Worm (Caenorhabditis elegans) whole organism, L4 larva: ENCODE measurements around the gene W03B1.5.
A peak's percentile ranks its signal among the peaks of the same experiment; 100 is the strongest.

Experiments
- R02D3.7 ChIP-seq: fragments of 150-350 bp; sonication (generic microtip); optimal IDR thresholded peaks from 3 replicates; lab custom pipeline; 2014; ENCODE audit warnings: missing biosample characterization, missing genetic modification characterization
- T20F7.1 ChIP-seq: fragments of 200-800 bp; sonication (Bioruptor generic); optimal IDR thresholded peaks from 2 replicates; lab custom pipeline; 2018; ENCODE audit warnings: mild to moderate bottlenecking, missing genetic modification characterization, missing compliant biosample characterization
- Y5F2A.4 ChIP-seq: fragments of 200-800 bp; sonication (Bioruptor generic); optimal IDR thresholded peaks from 2 replicates; lab custom pipeline; 2018; ENCODE audit warnings: mild to moderate bottlenecking, missing genetic modification characterization, missing compliant biosample characterization
- ZK546.5 ChIP-seq, 2 experiments: sonication (generic microtip); optimal IDR thresholded peaks; 2 replicates each; lab custom pipeline; 2017; ENCODE audit warnings: missing biosample characterization in 2 of 2, missing genetic modification characterization in 2 of 2
- ama-1 ChIP-seq: fragments of 150-350 bp; optimal IDR thresholded peaks from 2 replicates; lab custom pipeline; 2014; ENCODE audit warnings: inconsistent platforms, mixed read lengths
- arid-1 ChIP-seq: fragments of 200-800 bp; sonication (Bioruptor generic); conservative IDR thresholded peaks from 2 replicates; pipeline ENCODE4 v1.3.6; 2022; ENCODE audit warnings: missing genetic modification reagents, missing genetic modification characterization, missing compliant biosample characterization
- ceh-28 ChIP-seq: fragments of 150-350 bp; optimal IDR thresholded peaks from 2 replicates; lab custom pipeline; 2014; ENCODE audit warnings: missing biosample characterization, missing genetic modification reagents, missing genetic modification characterization
- ceh-32 ChIP-seq: sonication (generic microtip); optimal IDR thresholded peaks from 2 replicates; lab custom pipeline; 2016; ENCODE audit warnings: mild to moderate bottlenecking, missing genetic modification characterization, missing compliant biosample characterization; ENCODE audit not compliant: poor library complexity
- ceh-82 ChIP-seq: sonication (generic microtip); optimal IDR thresholded peaks from 2 replicates; lab custom pipeline; 2017; ENCODE audit warnings: missing biosample characterization, missing genetic modification characterization
- ctbp-1 ChIP-seq: fragments of 200-800 bp; sonication (Bioruptor generic); IDR thresholded peaks from 2 replicates; pipeline ENCODE4 v1.3.6; 2022; ENCODE audit warnings: missing genetic modification reagents, missing genetic modification characterization, missing compliant biosample characterization
- daf-12 ChIP-seq: fragments of 150-350 bp; optimal IDR thresholded peaks from 2 replicates; lab custom pipeline; 2014; ENCODE audit warnings: missing biosample characterization, missing genetic modification reagents, missing genetic modification characterization
- daf-16 ChIP-seq, 3 experiments: sonication (generic microtip); optimal IDR thresholded peaks; 2 replicates each; lab custom pipeline; 2016 to 2017; ENCODE audit warnings: missing genetic modification characterization in 3 of 3, missing genetic modification reagents in 3 of 3, mild to moderate bottlenecking in 2 of 3, missing compliant biosample characterization in 2 of 3, missing biosample characterization in 1 of 3, moderate library complexity in 1 of 3
- dmd-8 ChIP-seq: fragments of 200-800 bp; sonication (Bioruptor generic); IDR thresholded peaks from 2 replicates; pipeline ENCODE4 v1.3.6; 2022; ENCODE audit warnings: missing genetic modification characterization, missing compliant biosample characterization
- dpl-1 ChIP-seq: fragments of 150-350 bp; optimal IDR thresholded peaks from 2 replicates; lab custom pipeline; 2014; ENCODE audit warnings: missing biosample characterization, missing genetic modification reagents, missing genetic modification characterization
- duxl-1 ChIP-seq: sonication (generic microtip); optimal IDR thresholded peaks from 2 replicates; lab custom pipeline; 2016; ENCODE audit warnings: mild to moderate bottlenecking, missing genetic modification characterization, moderate library complexity, missing compliant biosample characterization; ENCODE audit not compliant: poor library complexity
- dve-1 ChIP-seq: sonication (generic microtip); optimal IDR thresholded peaks from 2 replicates; lab custom pipeline; 2017; ENCODE audit warnings: antibody characterized with exemption, mild to moderate bottlenecking, missing genetic modification characterization, missing compliant biosample characterization; ENCODE audit not compliant: insufficient read depth
- egl-27 ChIP-seq: sonication (generic microtip); optimal IDR thresholded peaks from 3 replicates; lab custom pipeline; 2017; ENCODE audit warnings: missing biosample characterization, missing genetic modification reagents, missing genetic modification characterization
- fos-1 ChIP-seq: fragments of 150-350 bp; optimal IDR thresholded peaks from 2 replicates; lab custom pipeline; 2014; ENCODE audit warnings: missing biosample characterization, missing genetic modification characterization
- gei-8 ChIP-seq: fragments of 200-800 bp; sonication (Bioruptor generic); optimal IDR thresholded peaks from 2 replicates; lab custom pipeline; 2018; ENCODE audit warnings: mild to moderate bottlenecking, missing genetic modification characterization, missing compliant biosample characterization
- lin-1 ChIP-seq: fragments of 200-800 bp; sonication (Bioruptor generic); IDR thresholded peaks from 2 replicates; pipeline ENCODE4 v1.3.6; 2022; ENCODE audit warnings: missing genetic modification reagents, missing genetic modification characterization, missing compliant biosample characterization
- lin-38 ChIP-seq: fragments of 200-800 bp; sonication (Bioruptor generic); IDR thresholded peaks from 2 replicates; pipeline ENCODE4 v1.3.6; 2022; ENCODE audit warnings: missing genetic modification reagents, missing genetic modification characterization, missing compliant biosample characterization
- lir-3 ChIP-seq: sonication (generic microtip); optimal IDR thresholded peaks from 2 replicates; lab custom pipeline; 2016; ENCODE audit warnings: mild to moderate bottlenecking, missing genetic modification characterization, missing compliant biosample characterization
- lsy-2 ChIP-seq, 2 experiments: fragments of 150-350 bp in 1 of 2; sonication (generic microtip) in 1 of 2; optimal IDR thresholded peaks; 2 replicates each; lab custom pipeline; 2014 to 2017; ENCODE audit warnings: missing biosample characterization in 2 of 2, missing genetic modification characterization in 2 of 2
- madf-5 ChIP-seq, 2 experiments: fragments of 200-800 bp; sonication (Bioruptor generic); IDR thresholded peaks; 2 replicates each; pipeline ENCODE4 v1.3.6; 2022; ENCODE audit warnings: missing compliant biosample characterization in 2 of 2, missing genetic modification characterization in 2 of 2
- mdl-1 ChIP-seq, 2 experiments: fragments of 150-350 bp in 1 of 2; sonication (generic microtip) in 1 of 2; optimal IDR thresholded peaks; 2 replicates each; lab custom pipeline; 2014 to 2017; ENCODE audit warnings: missing biosample characterization in 2 of 2, missing genetic modification characterization in 2 of 2
- mdt-29 ChIP-seq: fragments of 200-800 bp; sonication (Bioruptor generic); IDR thresholded peaks from 2 replicates; pipeline ENCODE4 v1.3.6; 2022; ENCODE audit warnings: missing genetic modification reagents, missing genetic modification characterization, missing compliant biosample characterization
- mep-1 ChIP-seq: fragments of 150-350 bp; sonication (generic microtip); optimal IDR thresholded peaks from 3 replicates; lab custom pipeline; 2014; ENCODE audit warnings: missing biosample characterization, missing genetic modification characterization
- mes-2 ChIP-seq: sonication (generic microtip); optimal IDR thresholded peaks from 2 replicates; lab custom pipeline; 2016; ENCODE audit warnings: missing genotype, mild to moderate bottlenecking, missing genetic modification characterization, missing compliant biosample characterization; ENCODE audit not compliant: poor library complexity, severe bottlenecking
- mxl-3 ChIP-seq: fragments of 200-800 bp; sonication (Bioruptor generic); optimal IDR thresholded peaks from 2 replicates; lab custom pipeline; 2018; ENCODE audit warnings: mild to moderate bottlenecking, missing genetic modification characterization, missing compliant biosample characterization
- nhr-10 ChIP-seq: fragments of 150-350 bp; optimal IDR thresholded peaks from 2 replicates; lab custom pipeline; 2014; ENCODE audit warnings: missing biosample characterization, missing genetic modification characterization
- nhr-102 ChIP-seq: sonication (generic microtip); optimal IDR thresholded peaks from 2 replicates; lab custom pipeline; 2016; ENCODE audit warnings: mild to moderate bottlenecking, missing genetic modification characterization, moderate library complexity, missing compliant biosample characterization
- nhr-111 ChIP-seq: fragments of 200-800 bp; sonication (Bioruptor generic); optimal IDR thresholded peaks from 2 replicates; lab custom pipeline; 2018; ENCODE audit warnings: mild to moderate bottlenecking, missing genetic modification characterization, missing compliant biosample characterization
- nhr-25 ChIP-seq: sonication (generic microtip); optimal IDR thresholded peaks from 2 replicates; lab custom pipeline; 2017; ENCODE audit warnings: missing genetic modification characterization, mild to moderate bottlenecking, missing compliant biosample characterization, antibody characterized with exemption, moderate library complexity, borderline replicate concordance; ENCODE audit not compliant: insufficient read depth
- nhr-41 ChIP-seq: fragments of 200-800 bp; sonication (Bioruptor generic); IDR thresholded peaks from 2 replicates; pipeline ENCODE4 v1.3.6; 2022; ENCODE audit warnings: missing genetic modification reagents, missing genetic modification characterization, missing compliant biosample characterization
- nhr-42 ChIP-seq: fragments of 200-800 bp; sonication (Bioruptor generic); IDR thresholded peaks from 2 replicates; pipeline ENCODE4 v1.3.6; 2022; ENCODE audit warnings: missing genetic modification characterization, missing compliant biosample characterization
- nhr-6 ChIP-seq: fragments of 150-350 bp; optimal IDR thresholded peaks from 2 replicates; lab custom pipeline; 2014; ENCODE audit warnings: missing biosample characterization, missing genetic modification characterization
- rbr-2 ChIP-seq: sonication (generic microtip); optimal IDR thresholded peaks from 2 replicates; lab custom pipeline; 2016; ENCODE audit warnings: missing genotype, missing genetic modification characterization, missing compliant biosample characterization
- sdz-12 ChIP-seq: fragments of 200-800 bp; sonication (Bioruptor generic); optimal IDR thresholded peaks from 2 replicates; lab custom pipeline; 2018; ENCODE audit warnings: mild to moderate bottlenecking, missing genetic modification characterization, missing compliant biosample characterization
- unc-130 ChIP-seq: sonication (generic microtip); optimal IDR thresholded peaks from 2 replicates; lab custom pipeline; 2016; ENCODE audit warnings: missing genetic modification reagents, missing genetic modification characterization, missing compliant biosample characterization
- zfp-3 ChIP-seq: fragments of 200-800 bp; sonication (Bioruptor generic); conservative IDR thresholded peaks from 2 replicates; pipeline ENCODE4 v1.3.6; 2022; ENCODE audit warnings: missing genetic modification reagents, missing genetic modification characterization, missing compliant biosample characterization
- zip-11 ChIP-seq: fragments of 200-800 bp; sonication (Bioruptor generic); IDR thresholded peaks from 2 replicates; pipeline ENCODE4 v1.3.6; 2022; ENCODE audit warnings: missing genetic modification characterization, missing compliant biosample characterization
- zip-2 ChIP-seq: fragments of 150-350 bp; optimal IDR thresholded peaks from 2 replicates; lab custom pipeline; 2014; ENCODE audit warnings: missing biosample characterization, missing genetic modification characterization

W03B1.5 gene

DNA sequence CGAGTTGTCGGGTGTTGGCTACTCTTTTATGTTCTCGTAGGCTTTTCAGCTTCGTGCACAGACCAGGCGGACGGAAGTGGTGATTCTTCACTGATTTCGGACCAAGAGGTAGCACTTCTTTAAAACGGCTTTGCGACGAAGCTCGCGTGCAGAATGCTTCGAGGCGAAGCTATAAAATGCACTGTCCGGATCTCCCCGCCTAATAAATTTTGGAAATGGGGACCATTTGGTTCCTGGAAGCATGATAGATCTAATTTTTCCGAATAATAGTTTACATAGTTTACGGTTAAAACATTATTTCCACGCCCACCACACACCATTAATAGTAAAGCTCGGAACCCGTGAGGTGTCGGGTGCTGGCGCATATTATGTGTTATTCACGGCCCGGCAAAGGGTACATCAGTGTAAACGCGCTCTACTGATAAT lies 655 bp upstream of the W03B1.5 start (continued):
- TF ChIP-seq duxl-1 (tag; lab: Kevin White, UChicago) (peak; percentile 56), nhr-25 (no peak)

DNA sequence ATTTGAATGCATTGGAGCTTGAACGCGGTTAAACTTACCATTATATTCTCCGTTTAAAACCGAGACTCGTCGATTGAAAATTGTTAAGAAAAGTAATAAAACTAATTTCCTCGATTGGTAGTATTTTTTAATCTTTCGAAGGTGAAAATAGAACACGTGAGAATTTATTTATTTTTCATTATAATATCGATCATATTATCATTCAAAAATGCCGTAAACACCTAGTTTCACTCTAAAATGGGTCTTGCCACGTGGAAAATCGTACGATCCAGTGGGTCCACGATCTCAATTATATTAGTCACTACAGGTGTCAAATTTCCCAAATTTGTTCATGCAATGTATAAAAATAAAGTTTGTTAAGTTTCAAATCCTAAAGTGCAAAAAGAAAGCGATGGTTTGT lies 8.6 kb downstream of the W03B1.5 start, which contains the start of gene W03B1.9:
Gene W03B1.9 (minus strand): TSS at position 101 of the 400 bp plus-strand sequence.
- TF ChIP-seq nhr-41 (GFP tag; lab: Robert Waterston, UW) (no peak), ctbp-1 (GFP tag; lab: Robert Waterston, UW) (no peak), nhr-111 (no peak), ceh-28 (tag; lab: Kevin White, UChicago) (no peak)
- TF ChIP-seq, all 104 proteins: peak for 0

DNA sequence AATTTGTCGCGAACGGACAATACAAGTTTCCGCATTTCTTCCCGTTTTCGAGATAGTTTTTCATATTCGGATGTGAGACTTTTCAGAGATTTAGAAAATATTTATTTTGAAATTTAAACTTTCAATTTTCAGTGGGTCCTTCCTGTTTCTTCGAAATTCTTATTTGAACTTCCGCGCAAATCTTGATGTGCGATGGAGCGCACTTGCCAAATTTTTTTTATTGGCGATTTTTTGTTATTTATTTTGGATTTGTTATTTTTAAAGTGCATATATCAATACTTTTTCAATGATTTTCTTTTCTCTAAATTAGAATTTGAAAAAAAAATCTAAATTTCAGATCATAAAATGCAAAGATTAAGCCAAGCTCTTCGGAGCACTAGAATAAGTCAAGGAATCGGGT lies 9.1 kb downstream of the W03B1.5 start, which contains the start of gene sars-2:
Gene sars-2 (plus strand): TSS at position 341 of the 400 bp plus-strand sequence.
- peak; percentile 87 for TF ChIP-seq dpl-1 (GFP tag; lab: Kevin White, UChicago)
- TF ChIP-seq lin-1 (GFP tag; lab: Robert Waterston, UW) = no peak
- peak; percentile 20 for TF ChIP-seq nhr-6 (tag; lab: Kevin White, UChicago)
- TF ChIP-seq arid-1 (GFP tag; lab: Robert Waterston, UW) = no peak
- TF ChIP-seq mdl-1 (tag; optimal IDR thresholded peaks at IDR 0.05; lab: Kevin White, UChicago) = no peak
- no peak for TF ChIP-seq duxl-1 (tag; lab: Kevin White, UChicago)
- no peak for TF ChIP-seq fos-1 (tag; lab: Kevin White, UChicago)
- peak; percentile 52 for TF ChIP-seq mes-2 (tag; lab: Kevin White, UChicago)
- TF ChIP-seq daf-16 (GFP tag; optimal IDR thresholded peaks at IDR 0.05; lab: Kevin White, UChicago) = no peak
- peak; percentile 20 for TF ChIP-seq daf-16 (tag; optimal IDR thresholded peaks at IDR 0.05; lab: Kevin White, UChicago)
- no peak for TF ChIP-seq mxl-3 (GFP tag; lab: Kevin White, UChicago)
- peak in 1 of 2 experiments; percentile 71 for TF ChIP-seq lsy-2 (tag; optimal IDR thresholded peaks at IDR 0.05; lab: Kevin White, UChicago)
- no peak for TF ChIP-seq gei-8 (GFP tag; lab: Kevin White, UChicago)
- TF ChIP-seq nhr-41 (GFP tag; lab: Robert Waterston, UW) = no peak
- TF ChIP-seq ceh-82 (tag; lab: Kevin White, UChicago) = no peak
- no peak for TF ChIP-seq zip-2 (tag; lab: Kevin White, UChicago)
- no peak for TF ChIP-seq madf-5 (GFP tag; IDR thresholded peaks at IDR 0.05; lab: Robert Waterston, UW)
- TF ChIP-seq mep-1 (tag; lab: Kevin White, UChicago) = peak; percentile 31
- TF ChIP-seq lin-38 (GFP tag; lab: Robert Waterston, UW) = peak; percentile 90
- no peak for TF ChIP-seq ama-1
- no peak for TF ChIP-seq Y5F2A.4 (GFP tag; lab: Kevin White, UChicago)
- no peak for TF ChIP-seq nhr-10 (tag; lab: Kevin White, UChicago)
- no peak for TF ChIP-seq rbr-2 (tag; lab: Kevin White, UChicago)
- no peak for TF ChIP-seq dmd-8 (GFP tag; lab: Robert Waterston, UW)
- no peak for TF ChIP-seq sdz-12 (GFP tag; lab: Kevin White, UChicago)
- TF ChIP-seq unc-130 (GFP tag; lab: Kevin White, UChicago) = no peak

DNA sequence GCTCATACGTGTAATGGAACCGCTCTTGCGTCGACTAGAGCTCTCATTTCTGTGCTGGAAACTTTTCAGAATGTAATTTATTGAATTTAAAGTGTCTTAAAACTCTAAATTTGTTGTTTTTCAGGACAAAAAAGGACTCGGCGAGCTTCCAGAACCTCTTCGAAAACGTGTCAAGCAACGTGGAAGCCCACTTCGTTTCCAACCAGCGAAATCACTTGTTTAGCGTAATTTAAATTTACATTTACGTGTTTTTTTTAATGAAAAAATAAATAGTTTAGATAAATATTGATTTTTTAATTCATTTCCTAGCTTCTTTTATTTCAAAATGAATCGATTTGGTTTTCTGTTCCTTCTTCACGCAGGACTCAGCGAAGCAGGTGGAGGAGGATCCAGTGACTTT lies 11.4 kb downstream of the W03B1.5 start, which contains the start of gene F55F10.3:
Gene F55F10.3 (plus strand): TSS at position 301 of the 400 bp plus-strand sequence.
- TF ChIP-seq daf-12 (tag; lab: Kevin White, UChicago) (no peak), ZK546.5 (tag; optimal IDR thresholded peaks at IDR 0.05; lab: Kevin White, UChicago) (no peak), egl-27 (no peak), lin-38 (GFP tag; lab: Robert Waterston, UW) (no peak), zip-11 (no peak), nhr-102 (tag; lab: Kevin White, UChicago) (no peak), ceh-82 (tag; lab: Kevin White, UChicago) (no peak), lir-3 (tag; lab: Kevin White, UChicago) (no peak), R02D3.7 (tag; lab: Kevin White, UChicago) (no peak), daf-16 (GFP tag; optimal IDR thresholded peaks at IDR 0.05; lab: Kevin White, UChicago) (no peak), daf-16 (tag; optimal IDR thresholded peaks at IDR 0.05; lab: Kevin White, UChicago) (no peak), mxl-3 (GFP tag; lab: Kevin White, UChicago) (no peak), dve-1 (tag; lab: Kevin White, UChicago) (no peak), lsy-2 (tag; optimal IDR thresholded peaks at IDR 0.05; lab: Kevin White, UChicago) (no peak), ctbp-1 (GFP tag; lab: Robert Waterston, UW) (no peak), ceh-32 (no peak), nhr-42 (GFP tag; lab: Robert Waterston, UW) (no peak), zfp-3 (GFP tag; lab: Robert Waterston, UW) (no peak), T20F7.1 (GFP tag; lab: Kevin White, UChicago) (no peak), nhr-41 (GFP tag; lab: Robert Waterston, UW) (no peak), mdt-29 (GFP tag; lab: Robert Waterston, UW) (no peak)
